Fruit fly (Drosophila melanogaster) whole organism, prepupa: ENCODE results near the gene neb.
A peak's percentile ranks its signal among the peaks of the same experiment; 100 is the strongest.

Source experiments
- Blimp-1 ChIP-seq: fragments of 200-800 bp; sonication (Bioruptor generic); optimal IDR thresholded peaks from 3 replicates; lab custom pipeline; 2017; ENCODE audit warnings: missing biosample characterization, missing genetic modification characterization, mild to moderate bottlenecking, moderate library complexity, missing genetic modification reagents
- CG10631 ChIP-seq: fragments of 200-800 bp; sonication (Bioruptor generic); optimal IDR thresholded peaks from 2 replicates; lab custom pipeline; 2016; ENCODE audit warnings: missing biosample characterization, missing genetic modification characterization
- CG11294 ChIP-seq: fragments of 200-800 bp; sonication (Bioruptor generic); IDR thresholded peaks from 2 replicates; pipeline ENCODE4 v1.3.6; 2022; ENCODE audit warnings: missing biosample characterization, missing genetic modification characterization
- CG11762 ChIP-seq: fragments of 200-800 bp; sonication (Bioruptor generic); optimal IDR thresholded peaks from 3 replicates; lab custom pipeline; 2016; ENCODE audit warnings: missing biosample characterization, missing genetic modification characterization; ENCODE audit not compliant: insufficient read depth
- CG15336 ChIP-seq: fragments of 200-800 bp; sonication (Bioruptor generic); IDR thresholded peaks from 2 replicates; pipeline ENCODE4 v1.3.6; 2022; ENCODE audit warnings: missing biosample characterization, missing genetic modification characterization
- CG1621 ChIP-seq: fragments of 200-800 bp; sonication (Bioruptor generic); optimal IDR thresholded peaks from 3 replicates; lab custom pipeline; 2018; ENCODE audit warnings: missing biosample characterization, mild to moderate bottlenecking, missing genetic modification characterization
- CG16779 ChIP-seq: fragments of 200-800 bp; sonication (Bioruptor generic); optimal IDR thresholded peaks from 3 replicates; lab custom pipeline; 2017; ENCODE audit warnings: missing biosample characterization, mild to moderate bottlenecking, missing genetic modification characterization
- CG3032 ChIP-seq: fragments of 200-800 bp; optimal IDR thresholded peaks from 2 replicates; lab custom pipeline; 2019; ENCODE audit warnings: missing biosample characterization, mild to moderate bottlenecking, missing genetic modification characterization, moderate library complexity
- CG34406 ChIP-seq: fragments of 200-800 bp; sonication (Bioruptor generic); optimal IDR thresholded peaks from 3 replicates; lab custom pipeline; 2016; ENCODE audit warnings: missing biosample characterization, missing genetic modification characterization
- CG4318 ChIP-seq: fragments of 200-800 bp; sonication (Bioruptor generic); optimal IDR thresholded peaks from 3 replicates; lab custom pipeline; 2017; ENCODE audit warnings: missing biosample characterization, mild to moderate bottlenecking, missing genetic modification characterization
- CG6163 ChIP-seq: fragments of 200-800 bp; sonication (Bioruptor generic); IDR thresholded peaks from 3 replicates; pipeline ENCODE4 v1.3.6; 2022; ENCODE audit warnings: missing biosample characterization, missing genetic modification characterization
- CG6808 ChIP-seq: fragments of 200-800 bp; sonication (Bioruptor generic); optimal IDR thresholded peaks from 3 replicates; lab custom pipeline; 2017; ENCODE audit warnings: missing biosample characterization, missing genetic modification characterization, mild to moderate bottlenecking, moderate library complexity, missing genetic modification reagents
- CG6854 ChIP-seq: fragments of 200-800 bp; sonication (Bioruptor generic); optimal IDR thresholded peaks from 2 replicates; lab custom pipeline; 2017; ENCODE audit warnings: missing biosample characterization, mild to moderate bottlenecking, missing genetic modification characterization
- CG8119 ChIP-seq: fragments of 200-800 bp; sonication (Bioruptor generic); IDR thresholded peaks from 3 replicates; pipeline ENCODE4 v1.3.6; 2022; ENCODE audit warnings: missing biosample characterization, missing genetic modification characterization
- CG8632 ChIP-seq: fragments of 200-800 bp; sonication (Bioruptor generic); optimal IDR thresholded peaks from 3 replicates; lab custom pipeline; 2016; ENCODE audit warnings: missing biosample characterization, missing genetic modification characterization
- CG9139 ChIP-seq: fragments of 200-800 bp; sonication (Bioruptor generic); optimal IDR thresholded peaks from 3 replicates; lab custom pipeline; 2017; ENCODE audit warnings: missing biosample characterization, mild to moderate bottlenecking, missing genetic modification characterization
- Eip75B ChIP-seq: fragments of 200-800 bp; sonication (Bioruptor generic); optimal IDR thresholded peaks from 3 replicates; lab custom pipeline; 2016; ENCODE audit warnings: missing biosample characterization, missing genetic modification characterization
- Eip78C ChIP-seq: fragments of 200-800 bp; sonication (Bioruptor generic); peaks from one replicate; lab custom pipeline; 2016; ENCODE audit warnings: missing biosample characterization, missing genetic modification characterization
- Ets21C ChIP-seq: fragments of 200-800 bp; sonication (Bioruptor generic); optimal IDR thresholded peaks from 3 replicates; lab custom pipeline; 2016; ENCODE audit warnings: missing biosample characterization, missing genetic modification characterization
- Ets96B ChIP-seq: fragments of 200-800 bp; optimal IDR thresholded peaks from 2 replicates; lab custom pipeline; 2019; ENCODE audit warnings: missing biosample characterization, mild to moderate bottlenecking, missing genetic modification characterization, moderate library complexity
- Gug ChIP-seq: fragments of 200-800 bp; sonication (Bioruptor generic); IDR thresholded peaks from 2 replicates; pipeline ENCODE4 v1.3.6; 2022; ENCODE audit warnings: missing biosample characterization, missing genetic modification characterization
- Hr38 ChIP-seq: sonication (Bioruptor generic); optimal IDR thresholded peaks from 2 replicates; lab custom pipeline; 2016; ENCODE audit warnings: missing biosample characterization, missing genetic modification characterization
- Hr39 ChIP-seq: fragments of 200-800 bp; sonication (Bioruptor generic); optimal IDR thresholded peaks from 2 replicates; lab custom pipeline; 2016; ENCODE audit warnings: missing biosample characterization, missing genetic modification characterization
- Hr4 ChIP-seq: fragments of 200-800 bp; sonication (Bioruptor generic); optimal IDR thresholded peaks from 3 replicates; lab custom pipeline; 2016; ENCODE audit warnings: missing biosample characterization, missing genetic modification characterization
- Met ChIP-seq: fragments of 200-800 bp; sonication (Bioruptor generic); optimal IDR thresholded peaks from 3 replicates; lab custom pipeline; 2016; ENCODE audit warnings: missing biosample characterization, missing genetic modification characterization
- OdsH ChIP-seq: fragments of 200-800 bp; sonication (Bioruptor generic); optimal IDR thresholded peaks from 3 replicates; lab custom pipeline; 2016; ENCODE audit warnings: missing biosample characterization, missing genetic modification characterization
- Smox ChIP-seq: fragments of 200-800 bp; sonication (Bioruptor generic); optimal IDR thresholded peaks from 3 replicates; lab custom pipeline; 2016; ENCODE audit warnings: missing biosample characterization, missing genetic modification characterization
- Sox102F ChIP-seq: fragments of 200-800 bp; sonication (Bioruptor generic); optimal IDR thresholded peaks from 2 replicates; lab custom pipeline; 2016; ENCODE audit warnings: missing biosample characterization, mild to moderate bottlenecking, missing genetic modification characterization
- Sox14 ChIP-seq: fragments of 200-800 bp; sonication (Bioruptor generic); optimal IDR thresholded peaks from 3 replicates; lab custom pipeline; 2016; ENCODE audit warnings: missing biosample characterization, missing genetic modification characterization
- Sox15 ChIP-seq: fragments of 200-800 bp; sonication (Bioruptor generic); optimal IDR thresholded peaks from 3 replicates; lab custom pipeline; 2016; ENCODE audit warnings: missing biosample characterization, missing genetic modification characterization
- acj6 ChIP-seq: fragments of 200-800 bp; sonication (Bioruptor generic); optimal IDR thresholded peaks from 3 replicates; lab custom pipeline; 2016; ENCODE audit warnings: missing biosample characterization, missing genetic modification characterization
- eg ChIP-seq: fragments of 200-800 bp; sonication (Bioruptor generic); IDR thresholded peaks from 3 replicates; pipeline ENCODE4 v1.3.6; 2022; ENCODE audit warnings: missing biosample characterization, missing genetic modification characterization
- esn ChIP-seq: fragments of 200-800 bp; sonication (Bioruptor generic); optimal IDR thresholded peaks from 2 replicates; lab custom pipeline; 2016; ENCODE audit warnings: missing biosample characterization, mild to moderate bottlenecking, missing genetic modification characterization, moderate library complexity
- fkh ChIP-seq: fragments of 200-800 bp; sonication (Bioruptor generic); optimal IDR thresholded peaks from 3 replicates; lab custom pipeline; 2017; ENCODE audit warnings: missing biosample characterization, mild to moderate bottlenecking, missing genetic modification characterization, moderate library complexity
- lz ChIP-seq: fragments of 200-800 bp; sonication (Bioruptor generic); optimal IDR thresholded peaks from 3 replicates; lab custom pipeline; 2016; ENCODE audit warnings: missing biosample characterization, missing genetic modification characterization
- net ChIP-seq: fragments of 200-800 bp; sonication (Bioruptor generic); optimal IDR thresholded peaks from 3 replicates; lab custom pipeline; 2016; ENCODE audit warnings: missing biosample characterization, missing genetic modification characterization
- pdm3 ChIP-seq: fragments of 200-800 bp; sonication (Bioruptor generic); optimal IDR thresholded peaks from 3 replicates; lab custom pipeline; 2016; ENCODE audit warnings: missing biosample characterization, missing genetic modification characterization
- spab ChIP-seq: fragments of 200-800 bp; sonication (Bioruptor generic); optimal IDR thresholded peaks from 2 replicates; lab custom pipeline; 2017; ENCODE audit warnings: missing biosample characterization, mild to moderate bottlenecking, missing genetic modification characterization, missing genetic modification reagents
- ss ChIP-seq, 2 experiments: fragments of 200-800 bp; sonication (Bioruptor generic); optimal IDR thresholded peaks; 2 replicates in 1 of 2; 3 replicates in 1 of 2; lab custom pipeline; 2017 to 2018; ENCODE audit warnings: mild to moderate bottlenecking in 2 of 2, missing biosample characterization in 2 of 2, missing genetic modification characterization in 2 of 2, moderate library complexity in 1 of 2
- svp ChIP-seq: fragments of 200-800 bp; sonication (Bioruptor generic); peaks from one replicate; lab custom pipeline; 2016; ENCODE audit warnings: missing biosample characterization, missing genetic modification characterization
- topi ChIP-seq: fragments of 200-800 bp; sonication (Bioruptor generic); optimal IDR thresholded peaks from 3 replicates; lab custom pipeline; 2016; ENCODE audit warnings: missing biosample characterization, missing genetic modification characterization

The neb gene

DNA sequence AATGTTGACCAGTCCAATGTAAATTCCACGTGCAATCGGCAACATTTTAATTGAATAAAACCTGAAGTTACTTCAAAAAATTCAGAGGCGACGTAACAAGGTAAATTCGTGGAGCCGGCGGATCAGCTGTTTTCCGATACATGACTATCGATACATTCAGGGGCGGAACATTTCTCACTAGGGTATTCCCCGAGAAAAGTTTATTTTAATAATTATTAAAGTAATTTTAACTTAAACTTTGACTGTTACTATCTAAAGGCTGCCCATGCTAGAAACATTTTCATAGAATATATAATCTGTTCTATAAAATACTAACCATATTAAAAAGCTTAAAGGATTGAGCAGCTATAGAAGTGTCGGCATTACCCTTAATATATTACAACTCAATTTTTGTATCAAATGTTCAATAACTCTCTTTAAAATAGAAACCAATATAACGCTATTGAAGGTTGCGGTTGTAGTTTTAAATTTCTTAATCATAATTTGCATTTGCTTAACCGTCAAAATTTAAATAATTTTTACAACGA is 21.6 kb downstream of the neb start, which contains the start of the genes mRpS18B and Kua (continued):
- TF ChIP-seq CG1621 (tag; lab: Kevin White, UChicago) (no peak), Sox102F (no peak), net (no peak), CG10631 (peak; percentile 38), fkh (no peak), Sox14 (GFP tag; lab: Kevin White, UChicago) (peak; percentile 9), CG11762 (no peak), CG9139 (GFP tag; lab: Kevin White, UChicago) (no peak), CG6808 (no peak), Ets21C (no peak), Eip75B (no peak), CG6163 (GFP tag; lab: Robert Waterston, UW) (peak; percentile 66), Blimp-1 (GFP tag; lab: Kevin White, UChicago) (no peak), CG15336 (GFP tag; lab: Robert Waterston, UW) (0 out of 2 replicates have a peak, but pooled peaks have one; percentile 21), Hr38 (GFP tag; lab: Kevin White, UChicago) (no peak), eg (GFP tag; lab: Robert Waterston, UW) (peak; percentile 35; the same call in 1 of the 3 replicates), svp (no peak), CG8632 (GFP tag; lab: Kevin White, UChicago) (peak; percentile 28), CG8119 (GFP tag; lab: Robert Waterston, UW) (peak; percentile 31; the same call in 1 of the 3 replicates), Smox (GFP tag; lab: Kevin White, UChicago) (peak; percentile 43), CG16779 (tag; lab: Kevin White, UChicago) (no peak), pdm3 (peak; percentile 39), spab (GFP tag; lab: Kevin White, UChicago) (no peak), OdsH (peak; percentile 36), Gug (GFP tag; lab: Robert Waterston, UW) (peak; percentile 15; the same call in 1 of the 2 replicates), Sox15 (no peak), CG3032 (tag; lab: Kevin White, UChicago) (peak; percentile 39), CG34406 (GFP tag; lab: Kevin White, UChicago) (peak; percentile 15), acj6 (peak; percentile 43), Ets96B (peak; percentile 26), lz (GFP tag; lab: Kevin White, UChicago) (peak; percentile 35), Hr4 (peak; percentile 49), ss (GFP tag; optimal IDR thresholded peaks at IDR 0.05; lab: Kevin White, UChicago) (no peak), CG6854 (GFP tag; lab: Kevin White, UChicago) (no peak), Met (GFP tag; lab: Kevin White, UChicago) (peak; percentile 29), topi (GFP tag; lab: Kevin White, UChicago) (peak; percentile 23), esn (GFP tag; lab: Kevin White, UChicago) (peak; percentile 57), CG4318 (peak; percentile 10), Hr39 (GFP tag; lab: Kevin White, UChicago) (peak; percentile 17)

DNA sequence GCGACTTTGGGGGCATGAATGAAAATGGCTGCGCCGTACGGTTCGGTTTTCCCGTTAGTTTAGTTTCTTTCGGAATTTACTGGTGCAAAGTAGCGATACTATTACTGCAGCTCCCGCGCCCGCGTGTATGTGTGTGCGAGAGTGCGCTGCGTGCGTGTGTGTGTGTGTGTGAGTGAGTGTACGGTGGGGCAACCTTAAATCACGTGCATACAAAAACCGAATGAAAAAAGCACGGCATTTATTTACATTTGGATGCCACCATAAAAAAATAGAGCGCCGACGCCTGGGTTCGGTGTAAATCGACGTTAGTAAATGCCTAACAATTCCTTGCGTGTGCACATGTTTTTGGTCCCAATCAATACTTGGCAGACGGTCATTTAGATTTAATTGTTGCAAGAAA is 22.2 kb downstream of the neb start:
- TF ChIP-seq lz (GFP tag; lab: Kevin White, UChicago) (no peak), CG11294 (GFP tag; lab: Robert Waterston, UW) (peak; percentile 5; the same call in 1 of the 2 replicates), CG34406 (GFP tag; lab: Kevin White, UChicago) (no peak), Eip78C (GFP tag; lab: Kevin White, UChicago) (peak; percentile 13), eg (GFP tag; lab: Robert Waterston, UW) (peak; percentile 34; the same call in 1 of the 3 replicates), fkh (peak; percentile 20)
